Fruit fly (Drosophila melanogaster): ENCODE measurements around the gene Gr23a.

The Gr23a gene

dm6 chr2L:2669523-2669922, at the start of gene Gr23a:
Gr23a (plus strand) TSS chr2L:2669823.
- TF ChIP-seq CG17801 (GFP tag; optimal IDR thresholded peaks at IDR 0.05; ENCODE audit: partially characterized antibody) = no peak

- no peak for TF ChIP-seq CG17801 (GFP tag; optimal IDR thresholded peaks at IDR 0.05; ENCODE audit: partially characterized antibody)
These were observed 49.7 kb upstream of the Gr23a start, which contains the start of gene CG43403 for dm6 chr2L:2619887-2620286. CG43403 (plus strand) TSS chr2L:2620187.

- TF ChIP-seq CG17801 (GFP tag; optimal IDR thresholded peaks at IDR 0.05; ENCODE audit: partially characterized antibody) = no peak
These were observed 45.7 kb upstream of the Gr23a start for dm6 chr2L:2623947-2624346.

DNA sequence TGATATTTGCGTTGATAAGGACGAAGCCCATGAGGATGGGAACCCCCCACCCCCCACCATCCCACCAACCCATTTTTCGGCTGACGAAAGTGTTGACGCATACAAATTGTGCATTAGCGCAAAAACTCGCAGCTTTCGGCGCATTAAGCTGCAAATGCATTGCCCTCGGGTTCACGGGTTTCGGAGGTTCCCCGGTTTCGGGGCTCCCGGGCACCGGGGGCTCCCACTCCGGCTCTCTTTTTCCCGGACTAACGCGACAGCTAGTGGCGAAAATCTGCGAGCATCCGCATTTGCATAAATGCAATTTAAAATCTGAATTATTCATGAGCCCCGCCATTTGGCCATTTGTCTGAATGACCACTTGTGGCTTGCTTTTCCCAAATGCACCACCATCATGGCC, 42.1 kb upstream of the Gr23a start:
- no peak for TF ChIP-seq CG17801 (GFP tag; optimal IDR thresholded peaks at IDR 0.05; ENCODE audit: partially characterized antibody)

DNA sequence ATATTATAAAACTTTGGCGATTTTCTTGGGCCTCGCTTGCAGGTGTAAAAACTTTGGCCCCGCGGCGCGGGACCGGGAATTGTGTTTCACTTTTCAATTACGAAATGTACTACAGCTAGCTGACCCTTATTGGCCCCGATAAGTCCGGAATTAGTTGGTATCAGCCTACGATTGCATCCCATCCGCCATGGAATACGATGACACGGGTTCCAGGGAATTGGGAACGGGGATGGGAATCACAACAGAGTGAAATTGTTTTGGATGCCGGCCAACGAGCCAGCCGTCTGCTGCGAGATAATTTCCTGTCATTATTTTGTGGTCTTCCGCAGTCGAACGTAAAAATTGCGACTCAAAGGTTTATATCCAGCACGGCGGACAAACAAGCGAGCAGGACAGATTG, 40.9 kb upstream of the Gr23a start:
- TF ChIP-seq CG17801 (GFP tag; optimal IDR thresholded peaks at IDR 0.05; ENCODE audit: partially characterized antibody) = no peak

- TF ChIP-seq CG17801 (GFP tag; optimal IDR thresholded peaks at IDR 0.05; ENCODE audit: partially characterized antibody) = no peak
These were observed 33.2 kb upstream of the Gr23a start for dm6 chr2L:2636326-2637001.

DNA sequence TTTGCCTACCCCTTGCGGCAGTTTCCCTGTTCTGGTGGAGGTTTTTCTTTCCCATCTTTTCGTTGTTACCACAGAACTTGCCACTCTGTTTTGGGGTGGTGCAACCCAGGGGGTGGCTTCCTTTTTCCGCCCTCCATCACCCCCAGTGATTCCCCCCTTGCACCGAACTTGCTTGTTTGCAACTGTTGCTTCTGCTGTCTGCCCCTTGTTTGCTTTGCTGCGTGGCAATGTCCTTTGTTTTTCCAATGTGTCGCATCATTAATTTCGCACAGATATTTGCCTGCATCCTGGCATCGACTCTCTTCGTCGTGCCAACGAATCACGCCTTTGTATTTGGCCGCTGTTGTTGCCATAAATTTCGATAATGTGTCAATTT, 32.6 kb upstream of the Gr23a start:
- TF ChIP-seq CG17801 (GFP tag; optimal IDR thresholded peaks at IDR 0.05; ENCODE audit: partially characterized antibody) = no peak

dm6 chr2L:2647620-2648019, 22.0 kb upstream of the Gr23a start, which contains the start of the genes CG9962 and CG43851:
CG9962 (minus strand) TSS chr2L:2647720.
CG43851 (plus strand) TSS chr2L:2647886.
- no peak for TF ChIP-seq CG17801 (GFP tag; optimal IDR thresholded peaks at IDR 0.05; ENCODE audit: partially characterized antibody)

DNA sequence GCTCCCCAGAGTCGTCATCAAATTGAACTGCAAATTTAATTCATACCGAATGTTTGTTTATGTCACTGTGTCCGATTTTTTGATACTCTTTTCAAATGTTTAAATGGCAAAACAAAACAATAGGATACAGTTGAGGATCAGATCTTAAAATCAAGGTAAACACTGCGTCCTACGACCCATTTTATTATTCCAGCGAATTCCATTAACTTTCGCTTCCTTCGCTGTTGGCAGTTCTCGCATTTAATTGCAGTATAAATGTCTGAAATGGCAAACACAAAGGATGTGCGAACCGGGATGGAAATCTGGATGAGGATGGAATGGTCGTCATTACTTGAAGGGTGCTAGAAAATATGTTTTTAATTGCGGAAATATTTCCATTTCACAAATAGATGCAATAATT, 17.3 kb upstream of the Gr23a start, which contains the start of gene CG33125:
Gene CG33125, minus strand, starts transcription at position 101 of the 400 bp plus-strand sequence.
- no peak for TF ChIP-seq CG17801 (GFP tag; optimal IDR thresholded peaks at IDR 0.05; ENCODE audit: partially characterized antibody)

dm6 chr2L:2652746-2653145, 16.9 kb upstream of the Gr23a start, which contains the start of gene Prosbeta4R1:
Prosbeta4R1 (plus strand) TSS chr2L:2653046.
- TF ChIP-seq CG17801 (GFP tag; optimal IDR thresholded peaks at IDR 0.05; ENCODE audit: partially characterized antibody) = no peak

- TF ChIP-seq CG17801 (GFP tag; optimal IDR thresholded peaks at IDR 0.05; ENCODE audit: partially characterized antibody) = no peak
These were observed 15.9 kb upstream of the Gr23a start, which contains the start of gene Or23a for dm6 chr2L:2653749-2654148. Or23a (plus strand) TSS chr2L:2654049.

dm6 chr2L:2655094-2655493, 14.5 kb upstream of the Gr23a start, which contains the start of gene Prosbeta4R2:
Prosbeta4R2 (plus strand) TSS chr2L:2655394.
- TF ChIP-seq CG17801 (GFP tag; optimal IDR thresholded peaks at IDR 0.05; ENCODE audit: partially characterized antibody) = no peak

dm6 chr2L:2664762-2665161, 4.9 kb upstream of the Gr23a start, which contains the start of gene Trf4:
Trf4 (plus strand) TSS chr2L:2665062.
- no peak for TF ChIP-seq CG17801 (GFP tag; optimal IDR thresholded peaks at IDR 0.05; ENCODE audit: partially characterized antibody)

DNA sequence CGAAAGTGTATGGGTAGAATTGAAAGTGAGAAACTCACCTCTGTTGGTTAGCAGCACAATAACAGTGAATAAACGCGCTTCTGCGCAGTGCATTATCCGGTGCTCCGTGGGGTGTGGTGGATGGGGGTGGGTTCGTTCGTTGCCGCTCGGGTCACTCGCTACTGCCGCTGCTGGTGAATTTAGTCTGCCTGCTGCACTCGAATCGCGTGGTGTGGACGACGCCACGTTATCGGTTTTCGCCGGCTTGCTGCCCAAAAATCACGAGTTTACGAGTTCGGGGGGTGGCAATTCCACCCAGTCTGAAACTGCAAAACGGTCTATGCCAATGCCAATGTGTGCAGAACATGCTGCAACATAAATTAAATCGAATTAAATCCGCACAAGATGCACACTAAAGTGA, 7.9 kb downstream of the Gr23a start, which contains the start of gene Tmtc1:
Gene Tmtc1, plus strand, starts transcription at position 182 of the 400 bp plus-strand sequence.
- no peak for TF ChIP-seq CG17801 (GFP tag; optimal IDR thresholded peaks at IDR 0.05; ENCODE audit: partially characterized antibody)

DNA sequence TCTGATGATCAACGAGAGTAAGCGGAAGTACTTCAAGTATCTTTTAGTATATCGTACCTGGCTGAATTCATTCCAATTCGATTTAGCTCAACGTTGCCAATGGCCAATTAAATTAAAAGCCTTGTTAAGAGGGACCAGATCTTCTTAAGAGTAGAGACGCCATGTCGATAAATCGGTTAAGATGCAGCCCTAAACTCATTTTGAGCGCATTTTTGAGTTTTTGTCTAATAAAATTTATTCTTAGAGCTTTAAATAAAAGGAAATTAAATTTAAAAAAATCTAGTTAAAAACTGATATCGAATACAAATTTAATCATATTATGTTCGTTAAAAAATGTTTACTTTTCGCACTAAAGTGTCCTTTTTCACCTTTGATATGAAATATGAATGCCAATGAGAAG, 26.7 kb downstream of the Gr23a start, which contains the start of gene Trf5:
Gene Trf5, minus strand, starts transcription at position 101 of the 400 bp plus-strand sequence.
- TF ChIP-seq CG17801 (GFP tag; optimal IDR thresholded peaks at IDR 0.05; ENCODE audit: partially characterized antibody) = no peak

DNA sequence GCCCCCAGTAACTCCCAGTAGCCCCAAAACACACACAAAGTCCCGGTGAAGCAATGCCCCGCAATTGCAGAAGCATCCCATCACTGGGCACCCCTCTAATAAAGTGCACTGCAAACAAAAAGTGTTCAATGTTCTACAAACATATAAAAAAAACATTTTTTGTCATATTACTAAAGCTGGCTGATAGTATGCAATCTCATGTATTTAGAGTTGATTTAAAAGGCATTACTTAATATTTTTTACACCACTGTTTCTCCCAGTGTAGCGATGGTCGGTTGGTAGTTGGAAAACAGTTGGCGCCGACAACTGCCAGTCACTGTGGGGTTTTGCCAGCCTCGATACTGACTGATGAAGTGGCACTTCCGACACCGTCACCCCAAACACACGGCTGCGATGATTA, 50.7 kb downstream of the Gr23a start:
- no peak for TF ChIP-seq CG17801 (GFP tag; optimal IDR thresholded peaks at IDR 0.05; ENCODE audit: partially characterized antibody)

All from ovary, adult (tissue).